Fruit fly (Drosophila melanogaster) whole organism, adult: ENCODE results near the gene Hibch.

ENCODE experiments used
- CG11617 ChIP-seq: fragments of 200-800 bp; sonication (Bioruptor generic); optimal IDR thresholded peaks from 2 replicates; lab custom pipeline; 2017; ENCODE audit warnings: mild to moderate bottlenecking, missing biosample characterization, missing genetic modification reagents, missing genetic modification characterization
- CG12768 ChIP-seq: fragments of 200-800 bp; sonication (Bioruptor generic); optimal IDR thresholded peaks from 2 replicates; lab custom pipeline; 2017; ENCODE audit warnings: missing biosample characterization, missing genetic modification characterization, mild to moderate bottlenecking, moderate library complexity, missing genetic modification reagents
- CG14711 ChIP-seq: fragments of 200-800 bp; sonication (Bioruptor generic); optimal IDR thresholded peaks from 2 replicates; lab custom pipeline; 2018; ENCODE audit warnings: missing biosample characterization, mild to moderate bottlenecking, missing genetic modification characterization, moderate library complexity
- CG1620 ChIP-seq: fragments of 200-800 bp; sonication (Bioruptor generic); optimal IDR thresholded peaks from 2 replicates; lab custom pipeline; 2016; ENCODE audit warnings: missing biosample characterization, missing genetic modification characterization
- CG33017 ChIP-seq: fragments of 200-800 bp; sonication (Bioruptor generic); optimal IDR thresholded peaks from 2 replicates; lab custom pipeline; 2018; ENCODE audit warnings: missing biosample characterization, mild to moderate bottlenecking, missing genetic modification characterization, moderate library complexity
- CG5204 ChIP-seq: fragments of 200-800 bp; sonication (Bioruptor generic); optimal IDR thresholded peaks from 2 replicates; lab custom pipeline; 2016; ENCODE audit warnings: missing biosample characterization, missing genetic modification characterization
- CG7045 ChIP-seq: fragments of 200-800 bp; sonication (Bioruptor generic); optimal IDR thresholded peaks from 2 replicates; lab custom pipeline; 2017; ENCODE audit warnings: missing biosample characterization, mild to moderate bottlenecking, missing genetic modification characterization
- CG7101 ChIP-seq: fragments of 200-800 bp; sonication (Bioruptor generic); optimal IDR thresholded peaks from 2 replicates; lab custom pipeline; 2018; ENCODE audit warnings: missing biosample characterization, mild to moderate bottlenecking, missing genetic modification characterization, moderate library complexity
- Clk ChIP-seq: fragments of 200-800 bp; sonication (Bioruptor generic); optimal IDR thresholded peaks from 2 replicates; lab custom pipeline; 2017; ENCODE audit warnings: missing biosample characterization, missing genetic modification characterization
- Crg-1 ChIP-seq: fragments of 200-800 bp; sonication (Bioruptor generic); optimal IDR thresholded peaks from 2 replicates; lab custom pipeline; 2016; ENCODE audit warnings: missing biosample characterization, missing genetic modification characterization
- Hr96 ChIP-seq: fragments of 200-800 bp; sonication (Bioruptor generic); optimal IDR thresholded peaks from 2 replicates; lab custom pipeline; 2016; ENCODE audit warnings: missing biosample characterization, missing genetic modification characterization
- Mnt ChIP-seq: fragments of 200-800 bp; sonication (Bioruptor generic); optimal IDR thresholded peaks from 2 replicates; lab custom pipeline; 2016; ENCODE audit warnings: missing biosample characterization, mild to moderate bottlenecking, missing genetic modification characterization
- bab1 ChIP-seq: fragments of 200-800 bp; sonication (Bioruptor generic); optimal IDR thresholded peaks from 3 replicates; lab custom pipeline; 2019; ENCODE audit warnings: missing biosample characterization, mild to moderate bottlenecking, missing genetic modification characterization, moderate library complexity
- cic ChIP-seq: fragments of 200-800 bp; sonication (Bioruptor generic); optimal IDR thresholded peaks from 2 replicates; lab custom pipeline; 2017; ENCODE audit warnings: missing biosample characterization, mild to moderate bottlenecking, missing genetic modification characterization, moderate library complexity
- cnc ChIP-seq, 2 experiments: fragments of >200 bp; optimal IDR thresholded peaks; 2 replicates each; lab custom pipeline; 2017
- kay ChIP-seq: fragments of 200-800 bp; sonication (Bioruptor generic); peaks from one replicate; lab custom pipeline; 2016; ENCODE audit warnings: missing biosample characterization, missing genetic modification characterization, borderline replicate concordance
- ovo ChIP-seq: fragments of 200-800 bp; sonication (Bioruptor generic); optimal IDR thresholded peaks from 2 replicates; lab custom pipeline; 2016; ENCODE audit warnings: missing biosample characterization, missing genetic modification characterization
- pad ChIP-seq: fragments of 200-800 bp; sonication (Bioruptor generic); optimal IDR thresholded peaks from 3 replicates; lab custom pipeline; 2017; ENCODE audit warnings: missing biosample characterization, missing genetic modification characterization, mild to moderate bottlenecking, moderate library complexity, missing genetic modification reagents
- tj ChIP-seq: fragments of 200-800 bp; sonication (Bioruptor generic); optimal IDR thresholded peaks from 3 replicates; lab custom pipeline; 2017; ENCODE audit warnings: missing biosample characterization, mild to moderate bottlenecking, missing genetic modification characterization, moderate library complexity
- toe ChIP-seq: fragments of 200-800 bp; sonication (Bioruptor generic); optimal IDR thresholded peaks from 2 replicates; lab custom pipeline; 2016; ENCODE audit warnings: missing biosample characterization, missing genetic modification characterization

Hibch gene

dm6 chr3R:15319912-15320746 lies 36.9 kb upstream of the Hibch start, which contains the start of the genes CG6276 and CG44040:
CG6276 (minus strand) TSS chr3R:15320069.
CG44040 (plus strand) TSS chr3R:15320378.
- TF ChIP-seq tj (GFP tag; lab: Kevin White, UChicago), result peak; percentile 42
- peak; percentile 53 for TF ChIP-seq CG7045
- TF ChIP-seq cnc (optimal IDR thresholded peaks at IDR 0.05; lab: Kevin White, UChicago), result peak in 1 of 2 experiments; percentile 38
- no peak for TF ChIP-seq Crg-1 (GFP tag; lab: Kevin White, UChicago)
- peak; percentile 7 for TF ChIP-seq ovo (GFP tag; lab: Kevin White, UChicago)
- TF ChIP-seq toe (GFP tag; lab: Kevin White, UChicago), result peak; percentile 48
- TF ChIP-seq CG12768 (GFP tag; lab: Kevin White, UChicago), result peak; percentile 37
- TF ChIP-seq CG7101 (tag; lab: Kevin White, UChicago), result peak; percentile 76
- no peak for TF ChIP-seq Hr96
- TF ChIP-seq bab1 (GFP tag; lab: Kevin White, UChicago), result peak; percentile 42
- TF ChIP-seq Mnt (GFP tag; lab: Kevin White, UChicago), result peak; percentile 27
- TF ChIP-seq CG5204 (GFP tag; lab: Kevin White, UChicago), result peak; percentile 73
- peak; percentile 43 for TF ChIP-seq pad (GFP tag; lab: Kevin White, UChicago)
- no peak for TF ChIP-seq cic
- TF ChIP-seq CG1620, result peak; percentile 32
- TF ChIP-seq Clk, result no peak
- no peak for TF ChIP-seq kay (GFP tag; lab: Kevin White, UChicago)
- TF ChIP-seq CG14711 (tag; lab: Kevin White, UChicago), result peak; percentile 34
- TF ChIP-seq CG11617 (GFP tag; lab: Kevin White, UChicago), result peak; percentile 73
- peak; percentile 62 for TF ChIP-seq CG33017 (tag; lab: Kevin White, UChicago)

- TF ChIP-seq CG12768 (GFP tag; lab: Kevin White, UChicago) (no peak), tj (GFP tag; lab: Kevin White, UChicago) (no peak), Crg-1 (GFP tag; lab: Kevin White, UChicago) (no peak)
Measured at dm6 chr3R:15320747-15321085, 36.3 kb upstream of the Hibch start, which contains the start of gene ear. ear (plus strand) TSS chr3R:15320756.

- TF ChIP-seq toe (GFP tag; lab: Kevin White, UChicago), result no peak
- peak; percentile 43 for TF ChIP-seq ovo (GFP tag; lab: Kevin White, UChicago)
- no peak for TF ChIP-seq CG1620
- TF ChIP-seq Mnt (GFP tag; lab: Kevin White, UChicago), result no peak
- no peak for TF ChIP-seq CG7045
- TF ChIP-seq CG14711 (tag; lab: Kevin White, UChicago), result no peak
- TF ChIP-seq bab1 (GFP tag; lab: Kevin White, UChicago), result no peak
- no peak for TF ChIP-seq cic
- TF ChIP-seq tj (GFP tag; lab: Kevin White, UChicago), result no peak
Measured at dm6 chr3R:15328083-15328779, 28.8 kb upstream of the Hibch start, which contains the start of the genes CG6236 and ea. CG6236 (minus strand) TSS chr3R:15328269. ea (plus strand) TSS chr3R:15328729.

- TF ChIP-seq pad (GFP tag; lab: Kevin White, UChicago) (no peak), CG7045 (no peak), toe (GFP tag; lab: Kevin White, UChicago) (no peak), Crg-1 (GFP tag; lab: Kevin White, UChicago) (no peak), CG7101 (tag; lab: Kevin White, UChicago) (peak; percentile 57), CG14711 (tag; lab: Kevin White, UChicago) (peak; percentile 43), CG1620 (peak; percentile 46), CG33017 (tag; lab: Kevin White, UChicago) (no peak), bab1 (GFP tag; lab: Kevin White, UChicago) (peak; percentile 30), Hr96 (no peak), ovo (GFP tag; lab: Kevin White, UChicago) (no peak), tj (GFP tag; lab: Kevin White, UChicago) (no peak), kay (GFP tag; lab: Kevin White, UChicago) (no peak), Mnt (GFP tag; lab: Kevin White, UChicago) (peak; percentile 36), cic (no peak), Clk (no peak), CG5204 (GFP tag; lab: Kevin White, UChicago) (no peak)
Measured at dm6 chr3R:15330472-15330871, 26.6 kb upstream of the Hibch start, which contains the start of gene mRpL9. mRpL9 (plus strand) TSS chr3R:15330738.

dm6 chr3R:15332994-15333393 lies 24.0 kb upstream of the Hibch start, which contains the start of the genes Fkbp39 and Cyfip:
Fkbp39 (minus strand) TSS chr3R:15333133.
Cyfip (plus strand) TSS chr3R:15333266.
- TF ChIP-seq cnc (optimal IDR thresholded peaks at IDR 0.05; lab: Kevin White, UChicago), result no peak
- peak; percentile 42 for TF ChIP-seq CG11617 (GFP tag; lab: Kevin White, UChicago)
- no peak for TF ChIP-seq Clk
- TF ChIP-seq toe (GFP tag; lab: Kevin White, UChicago), result no peak
- peak; percentile 66 for TF ChIP-seq pad (GFP tag; lab: Kevin White, UChicago)
- TF ChIP-seq Mnt (GFP tag; lab: Kevin White, UChicago), result peak; percentile 99
- TF ChIP-seq CG14711 (tag; lab: Kevin White, UChicago), result peak; percentile 40
- TF ChIP-seq CG1620, result peak; percentile 65
- TF ChIP-seq Crg-1 (GFP tag; lab: Kevin White, UChicago), result peak; percentile 60
- no peak for TF ChIP-seq ovo (GFP tag; lab: Kevin White, UChicago)
- TF ChIP-seq tj (GFP tag; lab: Kevin White, UChicago), result no peak
- no peak for TF ChIP-seq Hr96
- peak; percentile 79 for TF ChIP-seq bab1 (GFP tag; lab: Kevin White, UChicago)
- peak; percentile 44 for TF ChIP-seq CG7101 (tag; lab: Kevin White, UChicago)
- TF ChIP-seq cic, result peak; percentile 51
